Worm (Caenorhabditis elegans) whole organism, mixed stage, embryonic: ENCODE results near the gene arx-5.

Experiments
- elt-3 ChIP-seq: fragments of 150-350 bp; optimal IDR thresholded peaks from 2 replicates; lab custom pipeline; 2014; ENCODE audit warnings: missing biosample characterization, missing genetic modification characterization
- nhr-237 ChIP-seq: fragments of 150-350 bp; optimal IDR thresholded peaks from 2 replicates; lab custom pipeline; 2014; ENCODE audit warnings: missing biosample characterization, missing genetic modification characterization

DNA sequence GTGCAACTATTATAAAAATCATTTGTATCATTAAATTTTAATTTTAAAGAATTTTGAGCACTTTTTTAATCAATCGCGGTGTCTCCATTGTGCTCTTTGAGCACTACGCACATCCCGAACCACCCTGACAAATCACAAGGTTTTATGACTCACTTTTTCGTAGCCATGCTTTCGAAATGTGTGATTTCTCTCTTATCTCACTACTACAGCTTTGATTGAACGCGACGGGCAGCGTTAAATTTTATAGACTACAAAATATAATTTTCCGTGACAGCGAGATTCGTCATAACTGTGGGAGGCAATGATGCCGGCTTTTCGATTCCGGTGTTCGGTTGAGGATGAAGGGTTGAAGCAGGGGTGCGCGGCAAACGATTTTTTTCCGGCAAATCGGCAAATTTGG is 31.8 kb upstream of the arx-5 start:
- TF ChIP-seq elt-3 (no peak), nhr-237 (tag; lab: Kevin White, UChicago) (no peak)
